Worm (Caenorhabditis elegans) whole organism, early embryonic: ENCODE measurements around the gene ugt-66.
A peak's percentile ranks its signal among the peaks of the same experiment; 100 is the strongest.

Experiments used
- B0310.2 ChIP-seq: sonication (generic microtip); optimal IDR thresholded peaks from 2 replicates; lab custom pipeline; 2016; ENCODE audit warnings: mild to moderate bottlenecking, missing genetic modification characterization, missing compliant biosample characterization
- F13C5.2 ChIP-seq: sonication (generic microtip); optimal IDR thresholded peaks from 2 replicates; lab custom pipeline; 2017; ENCODE audit warnings: mild to moderate bottlenecking, missing genetic modification characterization, inconsistent platforms, missing compliant biosample characterization
- ama-1 ChIP-seq: fragments of 150-350 bp; optimal IDR thresholded peaks from 2 replicates; lab custom pipeline; 2014
- ceh-13 ChIP-seq: fragments of 200-800 bp; sonication (Bioruptor generic); optimal IDR thresholded peaks from 2 replicates; lab custom pipeline; 2018; ENCODE audit warnings: mild to moderate bottlenecking, missing genetic modification characterization, missing compliant biosample characterization
- ceh-36 ChIP-seq: sonication (generic microtip); optimal IDR thresholded peaks from 2 replicates; lab custom pipeline; 2016; ENCODE audit warnings: missing genetic modification characterization, inconsistent platforms, missing compliant biosample characterization
- flt-1 ChIP-seq: fragments of 200-800 bp; sonication (Bioruptor generic); IDR thresholded peaks from 2 replicates; pipeline ENCODE4 v1.3.6; 2022; ENCODE audit warnings: missing genetic modification characterization, missing compliant biosample characterization
- hmg-4 ChIP-seq: fragments of 200-800 bp; sonication (Bioruptor generic); optimal IDR thresholded peaks from 2 replicates; lab custom pipeline; 2018; ENCODE audit warnings: mild to moderate bottlenecking, missing genetic modification characterization, missing compliant biosample characterization
- hnd-1 ChIP-seq: sonication (generic microtip); optimal IDR thresholded peaks from 2 replicates; lab custom pipeline; 2016; ENCODE audit warnings: missing genetic modification characterization, missing compliant biosample characterization
- pes-1 ChIP-seq: fragments of 200-800 bp; sonication (Bioruptor generic); IDR thresholded peaks from 2 replicates; pipeline ENCODE4 v1.3.6; 2022; ENCODE audit warnings: missing genetic modification reagents, missing genetic modification characterization, missing compliant biosample characterization
- scrt-1 ChIP-seq: fragments of 200-800 bp; sonication (Bioruptor generic); IDR thresholded peaks from 2 replicates; pipeline ENCODE4 v1.3.6; 2022; ENCODE audit warnings: missing genetic modification characterization, missing compliant biosample characterization
- sea-1 ChIP-seq: fragments of 200-800 bp; sonication (Bioruptor generic); conservative IDR thresholded peaks from 2 replicates; pipeline ENCODE4 v1.3.6; 2022; ENCODE audit warnings: missing genetic modification characterization, missing compliant biosample characterization
- tbx-11 ChIP-seq: fragments of 200-800 bp; sonication (Bioruptor generic); IDR thresholded peaks from 2 replicates; pipeline ENCODE4 v1.3.6; 2022; ENCODE audit warnings: missing genetic modification characterization, missing compliant biosample characterization
- tbx-37 ChIP-seq: fragments of 200-800 bp; sonication (Bioruptor generic); conservative IDR thresholded peaks from 2 replicates; pipeline ENCODE4 v1.3.6; 2022; ENCODE audit warnings: missing genetic modification reagents, missing genetic modification characterization, missing compliant biosample characterization
- tra-4 ChIP-seq: sonication (generic microtip); optimal IDR thresholded peaks from 2 replicates; lab custom pipeline; 2017; ENCODE audit warnings: missing genetic modification characterization, missing compliant biosample characterization

DNA sequence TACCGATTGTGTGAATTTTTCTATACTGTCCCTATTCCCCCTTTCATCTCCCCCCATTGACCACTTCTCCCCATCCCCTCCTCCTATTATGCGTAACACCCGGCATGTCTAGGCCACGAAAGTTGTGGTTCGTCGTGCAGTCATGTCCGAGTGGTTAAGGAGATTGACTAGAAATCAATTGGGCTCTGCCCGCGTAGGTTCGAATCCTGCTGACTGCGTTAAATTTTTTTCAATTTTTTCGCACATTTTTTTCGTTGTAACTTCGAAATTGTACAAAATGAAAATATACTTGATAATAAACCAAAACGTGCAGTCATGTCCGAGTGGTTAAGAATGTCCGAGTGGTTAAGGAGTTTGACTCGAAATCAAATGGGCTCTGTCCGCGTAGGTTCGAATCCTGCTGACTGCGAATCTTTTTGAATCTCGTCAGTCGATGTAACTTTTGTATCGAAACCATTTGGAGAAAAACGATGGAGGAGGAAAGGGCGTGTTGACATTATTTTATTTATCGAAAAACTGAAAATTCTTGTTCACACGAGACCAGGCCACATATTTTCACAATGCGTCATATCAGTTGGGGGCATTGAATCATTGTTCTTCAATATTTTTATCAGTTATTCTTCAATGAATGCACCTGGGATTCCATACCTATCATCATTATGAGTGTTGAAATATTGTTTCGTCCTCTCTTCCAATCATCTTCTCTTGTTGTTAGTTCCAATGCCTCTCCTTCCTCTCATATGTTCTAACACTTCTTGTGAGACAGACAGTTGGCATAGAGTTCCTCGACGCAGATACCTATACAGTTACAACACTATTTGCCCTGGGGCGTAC lies 35.5 kb downstream of the ugt-66 start, which contains the start of gene nfm-1:
- no peak for TF ChIP-seq ama-1 (lab: Kevin White, UChicago)
- TF ChIP-seq sea-1 (GFP tag; lab: Robert Waterston, UW): peak; percentile 94
- peak; percentile 91 for TF ChIP-seq ceh-36 (tag; lab: Kevin White, UChicago)
- TF ChIP-seq tbx-11 (GFP tag; lab: Robert Waterston, UW): peak; percentile 87
- TF ChIP-seq tra-4 (tag; lab: Kevin White, UChicago): peak; percentile 74
- TF ChIP-seq F13C5.2 (tag; lab: Kevin White, UChicago): peak; percentile 92
- peak; percentile 93 for TF ChIP-seq flt-1 (GFP tag; lab: Robert Waterston, UW)
- TF ChIP-seq B0310.2: peak; percentile 88
- TF ChIP-seq scrt-1: peak; percentile 95
- TF ChIP-seq ceh-13 (GFP tag; lab: Kevin White, UChicago): peak; percentile 83
- TF ChIP-seq pes-1 (GFP tag; lab: Robert Waterston, UW): peak; percentile 94
- TF ChIP-seq hnd-1 (tag; lab: Kevin White, UChicago): peak; percentile 81
- TF ChIP-seq tbx-37 (GFP tag; lab: Robert Waterston, UW): peak; percentile 87
- peak; percentile 88 for TF ChIP-seq hmg-4 (GFP tag; lab: Kevin White, UChicago)
